Worm (Caenorhabditis elegans): ENCODE results near the gene daf-36.

DNA sequence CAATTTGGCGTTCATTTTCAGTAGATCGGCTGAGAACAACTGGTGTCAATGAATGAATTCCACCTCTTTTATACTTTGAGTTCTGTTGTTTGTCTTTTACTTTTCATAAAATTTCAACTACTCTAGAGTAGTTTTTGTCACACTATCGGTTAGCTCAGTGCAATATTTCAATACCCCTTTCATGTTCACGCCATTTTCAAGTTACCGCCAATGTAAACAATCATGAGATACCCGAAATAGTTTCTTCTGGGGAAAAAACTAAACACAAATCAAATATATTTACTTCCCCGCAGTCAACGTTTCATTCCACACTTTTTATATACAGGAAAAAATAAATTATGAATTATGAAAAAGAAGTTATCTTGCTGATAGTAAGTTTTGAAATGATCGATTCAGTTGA lies 2.9 kb upstream of the daf-36 start, which contains the start of gene fipr-4:
- TF ChIP-seq lin-13 (tag; optimal IDR thresholded peaks at IDR 0.05) (no peak), unc-62 (GFP tag; optimal IDR thresholded peaks at IDR 0.05) (no peak), sptf-1 (tag; optimal IDR thresholded peaks at IDR 0.05) (no peak), mab-5 (tag; optimal IDR thresholded peaks at IDR 0.05) (no peak), nhr-12 (tag; optimal IDR thresholded peaks at IDR 0.05) (no peak), nhr-76 (tag; optimal IDR thresholded peaks at IDR 0.05) (no peak), elt-3 (tag; optimal IDR thresholded peaks at IDR 0.05) (no peak), elt-1 (tag; optimal IDR thresholded peaks at IDR 0.05; ENCODE audit: borderline replicate concordance, insufficient read depth) (no peak), nhr-237 (tag; optimal IDR thresholded peaks at IDR 0.05) (no peak), snpc-4 (tag; optimal IDR thresholded peaks at IDR 0.05) (no peak)

Data from whole organism, mixed stage, embryonic.